Fruit fly (Drosophila melanogaster) whole organism, embryonic: Measurements from ENCODE around the gene CG7806.
A peak's percentile ranks its signal among the peaks of the same experiment; 100 is the strongest.

Experiments used
- BEAF-32 ChIP-seq: fragments of 200-800 bp; sonication (Bioruptor generic); optimal IDR thresholded peaks from 3 replicates; lab custom pipeline; 2017; ENCODE audit warnings: missing biosample characterization, missing genetic modification characterization, mild to moderate bottlenecking, moderate library complexity, missing genetic modification reagents
- CG10209 ChIP-seq: fragments of 200-800 bp; sonication (Bioruptor generic); optimal IDR thresholded peaks from 3 replicates; lab custom pipeline; 2017; ENCODE audit warnings: missing biosample characterization, mild to moderate bottlenecking, missing genetic modification characterization, missing genetic modification reagents
- CG10321 ChIP-seq: fragments of 200-800 bp; sonication (Bioruptor generic); IDR thresholded peaks from 2 replicates; pipeline ENCODE4 v1.3.6; 2022; ENCODE audit warnings: missing biosample characterization, missing genetic modification characterization
- CG10366 ChIP-seq: fragments of 200-800 bp; sonication (Bioruptor generic); IDR thresholded peaks from 2 replicates; pipeline ENCODE4 v1.3.6; 2022; ENCODE audit warnings: missing biosample characterization, missing genetic modification characterization
- CG11504 ChIP-seq: fragments of 200-800 bp; sonication (Bioruptor generic); optimal IDR thresholded peaks from 3 replicates; lab custom pipeline; 2019; ENCODE audit warnings: missing biosample characterization, mild to moderate bottlenecking, missing genetic modification characterization, moderate library complexity
- CG12236 ChIP-seq: fragments of 200-800 bp; sonication (Bioruptor generic); optimal IDR thresholded peaks from 2 replicates; lab custom pipeline; 2016; ENCODE audit warnings: missing biosample characterization, missing genetic modification characterization
- CG15479 ChIP-seq: fragments of 200-800 bp; sonication (Bioruptor generic); optimal IDR thresholded peaks from 3 replicates; lab custom pipeline; 2019; ENCODE audit warnings: missing biosample characterization, mild to moderate bottlenecking, missing genetic modification characterization, moderate library complexity
- CG17186 ChIP-seq: fragments of 200-800 bp; sonication (Bioruptor generic); optimal IDR thresholded peaks from 3 replicates; lab custom pipeline; 2017; ENCODE audit warnings: missing biosample characterization, missing genetic modification reagents, missing genetic modification characterization
- CG17829 ChIP-seq: fragments of 200-800 bp; optimal IDR thresholded peaks from 2 replicates; lab custom pipeline; 2019; ENCODE audit warnings: missing biosample characterization, mild to moderate bottlenecking, missing genetic modification characterization, moderate library complexity
- CG18011 ChIP-seq: fragments of 200-800 bp; sonication (Bioruptor generic); optimal IDR thresholded peaks from 2 replicates; lab custom pipeline; 2017; ENCODE audit warnings: missing biosample characterization, missing genetic modification characterization, mild to moderate bottlenecking, moderate library complexity, missing genotype
- CG18262 ChIP-seq: fragments of 200-800 bp; optimal IDR thresholded peaks from 3 replicates; lab custom pipeline; 2019; ENCODE audit warnings: missing biosample characterization, mild to moderate bottlenecking, missing genetic modification characterization, moderate library complexity
- CG2199 ChIP-seq: fragments of 200-800 bp; sonication (Bioruptor generic); IDR thresholded peaks from 3 replicates; pipeline ENCODE4 v1.3.6; 2022; ENCODE audit warnings: missing biosample characterization, missing genetic modification characterization
- CG2202 ChIP-seq: fragments of 200-800 bp; sonication (Bioruptor generic); optimal IDR thresholded peaks from 2 replicates; lab custom pipeline; 2018; ENCODE audit warnings: missing biosample characterization, mild to moderate bottlenecking, missing genetic modification characterization
- CG2889 ChIP-seq: fragments of 200-800 bp; sonication (Bioruptor generic); IDR thresholded peaks from 3 replicates; pipeline ENCODE4 v1.3.6; 2022; ENCODE audit warnings: missing biosample characterization, missing genetic modification characterization
- CG4360 ChIP-seq: fragments of 200-800 bp; sonication (Bioruptor generic); IDR thresholded peaks from 2 replicates; pipeline ENCODE4 v1.3.6; 2022; ENCODE audit warnings: missing biosample characterization, missing genetic modification characterization
- CG4617 ChIP-seq: fragments of 200-800 bp; sonication (Bioruptor generic); optimal IDR thresholded peaks from 3 replicates; lab custom pipeline; 2016; ENCODE audit warnings: missing biosample characterization, missing genetic modification characterization, borderline replicate concordance
- CG6272 ChIP-seq: fragments of 200-800 bp; sonication (Bioruptor generic); IDR thresholded peaks from 2 replicates; pipeline ENCODE4 v1.3.6; 2022; ENCODE audit warnings: missing biosample characterization, missing genetic modification characterization
- CG7556 ChIP-seq: fragments of 200-800 bp; sonication (Bioruptor generic); optimal IDR thresholded peaks from 2 replicates; lab custom pipeline; 2017; ENCODE audit warnings: missing biosample characterization, mild to moderate bottlenecking, missing genetic modification characterization
- CG8388 ChIP-seq: fragments of 200-800 bp; sonication (Bioruptor generic); optimal IDR thresholded peaks from 2 replicates; lab custom pipeline; 2019; ENCODE audit warnings: missing biosample characterization, mild to moderate bottlenecking, missing genetic modification characterization, moderate library complexity
- CG8924 ChIP-seq: fragments of 200-800 bp; optimal IDR thresholded peaks from 3 replicates; lab custom pipeline; 2019; ENCODE audit warnings: missing biosample characterization, mild to moderate bottlenecking, missing genetic modification characterization, moderate library complexity
- CG9797 ChIP-seq: fragments of 200-800 bp; sonication (Bioruptor generic); optimal IDR thresholded peaks from 3 replicates; lab custom pipeline; 2018; ENCODE audit warnings: missing biosample characterization, mild to moderate bottlenecking, missing genetic modification characterization
- Dll ChIP-seq: fragments of 200-800 bp; sonication (Bioruptor generic); IDR thresholded peaks from 4 replicates; pipeline ENCODE4 v1.3.6; 2022; ENCODE audit warnings: missing biosample characterization, missing genetic modification characterization; ENCODE audit not compliant: partially characterized antibody
- E2f2 ChIP-seq: fragments of 200-800 bp; sonication (Bioruptor generic); IDR thresholded peaks from 2 replicates; pipeline ENCODE4 v1.3.6; 2022; ENCODE audit warnings: missing biosample characterization, missing genetic modification characterization
- Fer3 ChIP-seq: fragments of 200-800 bp; sonication (Bioruptor generic); optimal IDR thresholded peaks from 2 replicates; lab custom pipeline; 2018; ENCODE audit warnings: missing biosample characterization, mild to moderate bottlenecking, missing genetic modification characterization, moderate library complexity
- Hr78 ChIP-seq, 2 experiments: fragments of 200-800 bp in 1 of 2; fragments of >200 bp in 1 of 2; sonication (Bioruptor generic) in 1 of 2; optimal IDR thresholded peaks; 2 replicates each; lab custom pipeline; 2017 to 2019; ENCODE audit warnings: missing biosample characterization in 2 of 2, missing genetic modification characterization in 2 of 2, mild to moderate bottlenecking in 1 of 2, moderate library complexity in 1 of 2
- NK7.1 ChIP-seq: fragments of 200-800 bp; sonication (Bioruptor generic); optimal IDR thresholded peaks from 3 replicates; lab custom pipeline; 2016; ENCODE audit warnings: missing biosample characterization, missing genetic modification characterization
- ac ChIP-seq: fragments of 200-800 bp; sonication (Bioruptor generic); optimal IDR thresholded peaks from 3 replicates; lab custom pipeline; 2017; ENCODE audit warnings: missing biosample characterization, mild to moderate bottlenecking, missing genetic modification characterization
- ato ChIP-seq: fragments of 200-800 bp; sonication (Bioruptor generic); IDR thresholded peaks from 2 replicates; pipeline ENCODE4 v1.3.6; 2022; ENCODE audit warnings: missing biosample characterization, missing genetic modification characterization; ENCODE audit not compliant: partially characterized antibody
- cg ChIP-seq: fragments of 200-800 bp; sonication (Bioruptor generic); optimal IDR thresholded peaks from 3 replicates; lab custom pipeline; 2019; ENCODE audit warnings: missing biosample characterization, mild to moderate bottlenecking, missing genetic modification characterization, moderate library complexity
- chn ChIP-seq: fragments of 200-800 bp; sonication (Bioruptor generic); optimal IDR thresholded peaks from 2 replicates; lab custom pipeline; 2016; ENCODE audit warnings: missing biosample characterization, missing genetic modification characterization
- ci ChIP-seq: fragments of 200-800 bp; sonication (Bioruptor generic); IDR thresholded peaks from 3 replicates; pipeline ENCODE4 v1.3.6; 2022; ENCODE audit warnings: missing biosample characterization, missing genetic modification characterization
- crc ChIP-seq: fragments of 200-800 bp; sonication (Bioruptor generic); optimal IDR thresholded peaks from 2 replicates; lab custom pipeline; 2016; ENCODE audit warnings: missing biosample characterization, missing genetic modification characterization
- crol ChIP-seq: fragments of 200-800 bp; sonication (Bioruptor generic); IDR thresholded peaks from 2 replicates; pipeline ENCODE4 v1.3.6; 2022; ENCODE audit warnings: missing biosample characterization, missing genetic modification characterization
- dimm ChIP-seq: fragments of 200-800 bp; sonication (Bioruptor generic); IDR thresholded peaks from 2 replicates; pipeline ENCODE4 v1.3.6; 2022; ENCODE audit warnings: missing biosample characterization, missing genetic modification characterization
- fd102C ChIP-seq: fragments of 200-800 bp; sonication (Bioruptor generic); optimal IDR thresholded peaks from 2 replicates; lab custom pipeline; 2018; ENCODE audit warnings: missing biosample characterization, mild to moderate bottlenecking, missing genetic modification characterization, moderate library complexity
- fd64A ChIP-seq: fragments of 200-800 bp; sonication (Bioruptor generic); optimal IDR thresholded peaks from 3 replicates; lab custom pipeline; 2018; ENCODE audit warnings: missing biosample characterization, mild to moderate bottlenecking, missing genetic modification characterization
- fd96Cb ChIP-seq: fragments of 200-800 bp; sonication (Bioruptor generic); optimal IDR thresholded peaks from 2 replicates; lab custom pipeline; 2018; ENCODE audit warnings: missing biosample characterization, mild to moderate bottlenecking, missing genetic modification characterization, moderate library complexity
- fru ChIP-seq: fragments of >200 bp; optimal IDR thresholded peaks from 2 replicates; lab custom pipeline; 2017
- gem ChIP-seq: fragments of 200-800 bp; sonication (Bioruptor generic); optimal IDR thresholded peaks from 2 replicates; lab custom pipeline; 2019; ENCODE audit warnings: missing biosample characterization, mild to moderate bottlenecking, missing genetic modification characterization, moderate library complexity
- kay ChIP-seq: fragments of 200-800 bp; sonication (Bioruptor generic); optimal IDR thresholded peaks from 2 replicates; lab custom pipeline; 2016; ENCODE audit warnings: missing biosample characterization, missing genetic modification characterization
- lola ChIP-seq, 3 experiments: fragments of >200 bp in 2 of 3; fragments of 200-800 bp in 1 of 3; sonication (Bioruptor generic) in 1 of 3; optimal IDR thresholded peaks; 2 replicates each; lab custom pipeline; 2017 to 2019; ENCODE audit warnings: missing biosample characterization in 3 of 3, missing genetic modification characterization in 3 of 3, mild to moderate bottlenecking in 1 of 3, moderate library complexity in 1 of 3
- oc ChIP-seq: fragments of 200-800 bp; sonication (Bioruptor generic); optimal IDR thresholded peaks from 2 replicates; lab custom pipeline; 2018; ENCODE audit warnings: missing biosample characterization, mild to moderate bottlenecking, missing genetic modification characterization, moderate library complexity
- otp ChIP-seq: fragments of 200-800 bp; sonication (Bioruptor generic); IDR thresholded peaks from 3 replicates; pipeline ENCODE4, ENCODE4 v1.3.6; 2022; ENCODE audit warnings: missing biosample characterization, missing genetic modification characterization
- pros ChIP-seq: fragments of 200-800 bp; sonication (Bioruptor generic); optimal IDR thresholded peaks from 3 replicates; lab custom pipeline; 2019; ENCODE audit warnings: missing biosample characterization, mild to moderate bottlenecking, missing genetic modification characterization, moderate library complexity
- seq ChIP-seq: fragments of 200-800 bp; sonication (Bioruptor generic); IDR thresholded peaks from 2 replicates; pipeline ENCODE4 v1.3.6; 2022; ENCODE audit warnings: missing biosample characterization, missing genetic modification characterization
- sna ChIP-seq: fragments of 200-800 bp; sonication (Bioruptor generic); IDR thresholded peaks from 2 replicates; pipeline ENCODE4 v1.3.6; 2022; ENCODE audit warnings: missing biosample characterization, missing genetic modification characterization; ENCODE audit not compliant: partially characterized antibody
- trem ChIP-seq: fragments of 200-800 bp; optimal IDR thresholded peaks from 3 replicates; lab custom pipeline; 2019; ENCODE audit warnings: missing biosample characterization, mild to moderate bottlenecking, missing genetic modification characterization, moderate library complexity
- vvl ChIP-seq: fragments of 200-800 bp; sonication (Bioruptor generic); IDR thresholded peaks from 2 replicates; pipeline ENCODE4 v1.3.6; 2022; ENCODE audit warnings: missing biosample characterization, missing genetic modification characterization
- zfh2 ChIP-seq: fragments of 200-800 bp; sonication (Bioruptor generic); optimal IDR thresholded peaks from 2 replicates; lab custom pipeline; 2016; ENCODE audit warnings: missing biosample characterization, missing genetic modification characterization

CG7806 gene

dm6 chr2L:8289352-8290091, 21.7 kb upstream of the CG7806 start (continued):
- TF ChIP-seq CG17186 (no peak), lola (GFP tag; optimal IDR thresholded peaks at IDR 0.05; lab: Kevin White, UChicago) (peak in 1 of 3 experiments; percentile 9), fd96Cb (no peak), CG6272 (GFP tag; lab: Robert Waterston, UW) (no peak), zfh2 (no peak), cg (peak; percentile 43), ac (GFP tag; lab: Kevin White, UChicago) (peak; percentile 59), NK7.1 (GFP tag; lab: Kevin White, UChicago) (no peak), CG2889 (GFP tag; lab: Robert Waterston, UW) (no peak), sna (GFP tag; lab: Robert Waterston, UW) (no peak), CG8924 (no peak), otp (GFP tag; lab: Robert Waterston, UW) (0 out of 3 replicates have a peak, but pooled peaks have one; percentile 4), ato (GFP tag; lab: Robert Waterston, UW) (no peak), pros (GFP tag; lab: Kevin White, UChicago) (peak; percentile 56), crol (GFP tag; lab: Robert Waterston, UW) (peak; percentile 78), Dll (GFP tag; lab: Robert Waterston, UW) (0 out of 4 replicates have a peak, but pooled peaks have one; percentile 18), CG8388 (GFP tag; lab: Kevin White, UChicago) (peak; percentile 11), chn (GFP tag; lab: Kevin White, UChicago) (no peak), Hr78 (GFP tag; optimal IDR thresholded peaks at IDR 0.05; lab: Kevin White, UChicago) (peak in 1 of 2 experiments; percentile 57), CG2199 (GFP tag; lab: Robert Waterston, UW) (peak; percentile 30; the same call in 1 of the 3 replicates), fd64A (GFP tag; lab: Kevin White, UChicago) (peak; percentile 27), CG4360 (GFP tag; lab: Robert Waterston, UW) (no peak), CG15479 (GFP tag; lab: Kevin White, UChicago) (peak; percentile 36), fd102C (GFP tag; lab: Kevin White, UChicago) (peak; percentile 17), CG10321 (GFP tag; lab: Robert Waterston, UW) (no peak), CG11504 (tag; lab: Kevin White, UChicago) (no peak), CG2202 (tag; lab: Kevin White, UChicago) (peak; percentile 4), gem (no peak), seq (no peak), oc (tag; lab: Kevin White, UChicago) (peak; percentile 4), fru (lab: Kevin White, UChicago) (no peak), E2f2 (GFP tag; lab: Robert Waterston, UW) (no peak), BEAF-32 (GFP tag; lab: Kevin White, UChicago) (no peak), CG12236 (GFP tag; lab: Kevin White, UChicago) (no peak), Fer3 (no peak), dimm (GFP tag; lab: Robert Waterston, UW) (no peak), vvl (GFP tag; lab: Robert Waterston, UW) (peak; percentile 46; the same call in 1 of the 2 replicates), crc (GFP tag; lab: Kevin White, UChicago) (no peak), CG18011 (GFP tag; lab: Kevin White, UChicago) (no peak), trem (tag; lab: Kevin White, UChicago) (no peak), CG10209 (no peak), CG10366 (GFP tag; lab: Robert Waterston, UW) (no peak), CG17829 (tag; lab: Kevin White, UChicago) (peak; percentile 12), ci (GFP tag; lab: Robert Waterston, UW) (0 out of 3 replicates have a peak, but pooled peaks have one; percentile 37), CG9797 (GFP tag; lab: Kevin White, UChicago) (no peak), kay (GFP tag; lab: Kevin White, UChicago) (no peak), CG4617 (no peak), CG18262 (tag; lab: Kevin White, UChicago) (peak; percentile 2), CG7556 (GFP tag; lab: Kevin White, UChicago) (no peak)
